Fruit fly (Drosophila melanogaster) whole organism, embryonic: ENCODE data around the gene CG43085.

Experiments used
- ATbp ChIP-seq: fragments of 200-800 bp; sonication (Bioruptor generic); optimal IDR thresholded peaks from 2 replicates; lab custom pipeline; 2017; ENCODE audit warnings: missing biosample characterization, mild to moderate bottlenecking, missing genetic modification characterization, missing genetic modification reagents
- Ada2b ChIP-seq: fragments of 200-800 bp; sonication (Bioruptor generic); IDR thresholded peaks from 2 replicates; pipeline ENCODE4 v1.3.6; 2022; ENCODE audit warnings: missing biosample characterization, missing genetic modification characterization
- Atf6 ChIP-seq: fragments of 200-800 bp; sonication (Bioruptor generic); IDR thresholded peaks from 2 replicates; pipeline ENCODE4 v1.3.6; 2022; ENCODE audit warnings: missing biosample characterization, missing genetic modification characterization
- CG10543 ChIP-seq: fragments of 200-800 bp; sonication (Bioruptor generic); optimal IDR thresholded peaks from 3 replicates; lab custom pipeline; 2017; ENCODE audit warnings: missing biosample characterization, mild to moderate bottlenecking, missing genetic modification characterization, moderate library complexity
- CG11560 ChIP-seq: fragments of 200-800 bp; sonication (Bioruptor generic); IDR thresholded peaks from 3 replicates; pipeline ENCODE4 v1.3.6; 2022; ENCODE audit warnings: missing biosample characterization, missing genetic modification characterization
- CG12299 ChIP-seq: fragments of 200-800 bp; sonication (Bioruptor generic); optimal IDR thresholded peaks from 2 replicates; lab custom pipeline; 2018; ENCODE audit warnings: missing biosample characterization, mild to moderate bottlenecking, missing genetic modification characterization
- CG12659 ChIP-seq: fragments of 200-800 bp; sonication (Bioruptor generic); optimal IDR thresholded peaks from 3 replicates; lab custom pipeline; 2017; ENCODE audit warnings: mild to moderate bottlenecking, missing biosample characterization, missing genetic modification reagents, missing genetic modification characterization
- CG14710 ChIP-seq: fragments of 200-800 bp; sonication (Bioruptor generic); optimal IDR thresholded peaks from 3 replicates; lab custom pipeline; 2019; ENCODE audit warnings: missing biosample characterization, mild to moderate bottlenecking, missing genetic modification characterization, moderate library complexity
- CG14965 ChIP-seq: fragments of 200-800 bp; sonication (Bioruptor generic); optimal IDR thresholded peaks from 2 replicates; lab custom pipeline; 2016; ENCODE audit warnings: missing biosample characterization, missing genetic modification characterization, borderline replicate concordance
- CG1529 ChIP-seq: fragments of 200-800 bp; sonication (Bioruptor generic); optimal IDR thresholded peaks from 3 replicates; lab custom pipeline; 2018; ENCODE audit warnings: missing biosample characterization, missing genetic modification characterization
- CG1792 ChIP-seq: fragments of 200-800 bp; sonication (Bioruptor generic); optimal IDR thresholded peaks from 2 replicates; lab custom pipeline; 2016; ENCODE audit warnings: missing biosample characterization, missing genetic modification characterization
- CG18764 ChIP-seq: fragments of 200-800 bp; sonication (Bioruptor generic); optimal IDR thresholded peaks from 3 replicates; lab custom pipeline; 2016; ENCODE audit warnings: missing biosample characterization, missing genetic modification characterization
- CG2120 ChIP-seq: fragments of 200-800 bp; sonication (Bioruptor generic); optimal IDR thresholded peaks from 3 replicates; lab custom pipeline; 2016; ENCODE audit warnings: missing biosample characterization, missing genetic modification characterization
- CG32772 ChIP-seq: fragments of 200-800 bp; sonication (Bioruptor generic); IDR thresholded peaks from 2 replicates; pipeline ENCODE4 v1.3.6; 2022; ENCODE audit warnings: missing biosample characterization, missing genetic modification characterization
- CG4328 ChIP-seq: fragments of 200-800 bp; sonication (Bioruptor generic); optimal IDR thresholded peaks from 3 replicates; lab custom pipeline; 2017; ENCODE audit warnings: missing biosample characterization, missing genetic modification reagents, missing genetic modification characterization
- CG4424 ChIP-seq: fragments of 200-800 bp; sonication (Bioruptor generic); optimal IDR thresholded peaks from 3 replicates; lab custom pipeline; 2016; ENCODE audit warnings: missing biosample characterization, missing genetic modification characterization
- CG4707 ChIP-seq: fragments of 200-800 bp; sonication (Bioruptor generic); optimal IDR thresholded peaks from 2 replicates; lab custom pipeline; 2018; ENCODE audit warnings: missing biosample characterization, mild to moderate bottlenecking, missing genetic modification characterization, moderate library complexity
- CG7357 ChIP-seq: fragments of 200-800 bp; sonication (Bioruptor generic); IDR thresholded peaks from 3 replicates; pipeline ENCODE4 v1.3.6; 2022; ENCODE audit warnings: missing biosample characterization, missing genetic modification characterization
- D19A ChIP-seq: fragments of 200-800 bp; optimal IDR thresholded peaks from 3 replicates; lab custom pipeline; 2019; ENCODE audit warnings: missing biosample characterization, mild to moderate bottlenecking, missing genetic modification characterization, moderate library complexity
- Dad ChIP-seq: fragments of 200-800 bp; sonication (Bioruptor generic); optimal IDR thresholded peaks from 3 replicates; lab custom pipeline; 2016; ENCODE audit warnings: missing biosample characterization, missing genetic modification characterization
- Doc2 ChIP-seq: fragments of 200-800 bp; sonication (Bioruptor generic); IDR thresholded peaks from 2 replicates; pipeline ENCODE4 v1.3.6; 2022; ENCODE audit warnings: missing biosample characterization, missing genetic modification characterization
- Gug ChIP-seq: fragments of 200-800 bp; sonication (Bioruptor generic); IDR thresholded peaks from 4 replicates; pipeline ENCODE4 v1.3.6; 2022; ENCODE audit warnings: missing biosample characterization, missing genetic modification characterization
- HLH54F ChIP-seq: fragments of 200-800 bp; sonication (Bioruptor generic); optimal IDR thresholded peaks from 3 replicates; lab custom pipeline; 2016; ENCODE audit warnings: missing biosample characterization, missing genetic modification characterization
- Lim3 ChIP-seq: fragments of 200-800 bp; sonication (Bioruptor generic); IDR thresholded peaks from 2 replicates; pipeline ENCODE4 v1.3.6; 2022; ENCODE audit warnings: missing biosample characterization, missing genetic modification characterization
- Mad ChIP-seq: fragments of 200-800 bp; sonication (Bioruptor generic); optimal IDR thresholded peaks from 2 replicates; lab custom pipeline; 2016; ENCODE audit warnings: missing biosample characterization, missing genetic modification characterization
- Mes4 ChIP-seq: fragments of 200-800 bp; sonication (Bioruptor generic); optimal IDR thresholded peaks from 2 replicates; lab custom pipeline; 2016; ENCODE audit warnings: missing biosample characterization, missing genetic modification characterization
- NC2β ChIP-seq: fragments of 200-800 bp; sonication (Bioruptor generic); optimal IDR thresholded peaks from 2 replicates; lab custom pipeline; 2016; ENCODE audit warnings: missing biosample characterization, missing genetic modification characterization
- Neu2 ChIP-seq: fragments of 200-800 bp; sonication (Bioruptor generic); optimal IDR thresholded peaks from 3 replicates; lab custom pipeline; 2016; ENCODE audit warnings: missing biosample characterization, missing genetic modification characterization, borderline replicate concordance
- NfI ChIP-seq: fragments of 200-800 bp; sonication (Bioruptor generic); optimal IDR thresholded peaks from 3 replicates; lab custom pipeline; 2018; ENCODE audit warnings: missing biosample characterization, mild to moderate bottlenecking, missing genetic modification characterization, moderate library complexity
- Oaz ChIP-seq: fragments of 200-800 bp; sonication (Bioruptor generic); IDR thresholded peaks from 2 replicates; pipeline ENCODE4 v1.3.6; 2022; ENCODE audit warnings: missing biosample characterization, missing genetic modification characterization
- Ravus ChIP-seq: fragments of 200-800 bp; sonication (Bioruptor generic); IDR thresholded peaks from 2 replicates; pipeline ENCODE4 v1.3.6; 2022; ENCODE audit warnings: missing biosample characterization, missing genetic modification characterization
- Rfx ChIP-seq: fragments of 200-800 bp; sonication (Bioruptor generic); IDR thresholded peaks from 2 replicates; pipeline ENCODE4 v1.3.6; 2022; ENCODE audit warnings: missing biosample characterization, missing genetic modification characterization
- Spps ChIP-seq: fragments of 200-800 bp; sonication (Bioruptor generic); optimal IDR thresholded peaks from 2 replicates; lab custom pipeline; 2018; ENCODE audit warnings: missing biosample characterization, mild to moderate bottlenecking, missing genetic modification characterization
- Sry-β ChIP-seq: fragments of 200-800 bp; sonication (Bioruptor generic); optimal IDR thresholded peaks from 2 replicates; lab custom pipeline; 2018; ENCODE audit warnings: missing biosample characterization, mild to moderate bottlenecking, missing genetic modification characterization, moderate library complexity
- br ChIP-seq: fragments of >200 bp; optimal IDR thresholded peaks from 2 replicates; lab custom pipeline; 2017
- cas ChIP-seq: fragments of 200-800 bp; sonication (Bioruptor generic); IDR thresholded peaks from 2 replicates; pipeline ENCODE4 v1.3.6; 2022; ENCODE audit warnings: missing biosample characterization, missing genetic modification characterization
- caup ChIP-seq: fragments of 200-800 bp; sonication (Bioruptor generic); optimal IDR thresholded peaks from 3 replicates; lab custom pipeline; 2017; ENCODE audit warnings: missing biosample characterization, mild to moderate bottlenecking, missing genetic modification characterization, moderate library complexity; ENCODE audit not compliant: severe bottlenecking
- crol ChIP-seq: fragments of 200-800 bp; sonication (Bioruptor generic); IDR thresholded peaks from 2 replicates; pipeline ENCODE4 v1.3.6; 2022; ENCODE audit warnings: missing biosample characterization, missing genetic modification characterization
- danr ChIP-seq: fragments of 200-800 bp; sonication (Bioruptor generic); IDR thresholded peaks from 2 replicates; pipeline ENCODE4 v1.3.6; 2022; ENCODE audit warnings: missing biosample characterization, missing genetic modification characterization
- dati ChIP-seq: fragments of 200-800 bp; sonication (Bioruptor generic); IDR thresholded peaks from 2 replicates; pipeline ENCODE4 v1.3.6; 2022; ENCODE audit warnings: missing biosample characterization, missing genetic modification characterization
- gce ChIP-seq: fragments of 200-800 bp; sonication (Bioruptor generic); IDR thresholded peaks from 3 replicates; pipeline ENCODE4 v1.3.6; 2022; ENCODE audit warnings: missing biosample characterization, missing genetic modification characterization
- gsb-n ChIP-seq: fragments of 200-800 bp; sonication (Bioruptor generic); optimal IDR thresholded peaks from 3 replicates; lab custom pipeline; 2018; ENCODE audit warnings: missing biosample characterization, mild to moderate bottlenecking, missing genetic modification characterization
- hbn ChIP-seq: fragments of 200-800 bp; sonication (Bioruptor generic); IDR thresholded peaks from 2 replicates; pipeline ENCODE4 v1.3.6; 2022; ENCODE audit warnings: missing biosample characterization, missing genetic modification characterization; ENCODE audit not compliant: partially characterized antibody
- prd ChIP-seq, 3 experiments: fragments of >200 bp in 2 of 3; fragments of 200-800 bp in 1 of 3; sonication (Bioruptor generic) in 1 of 3; optimal IDR thresholded peaks in 2 of 3; IDR thresholded peaks in 1 of 3; 2 replicates in 2 of 3; 3 replicates in 1 of 3; pipeline versions ENCODE4 v1.3.6 to Lab custom; 2017 to 2022; ENCODE audit warnings: missing biosample characterization in 1 of 3, missing genetic modification characterization in 1 of 3
- sens-2 ChIP-seq: fragments of 200-800 bp; sonication (Bioruptor generic); IDR thresholded peaks from 2 replicates; pipeline ENCODE4 v1.3.6; 2022; ENCODE audit warnings: missing biosample characterization, missing genetic modification characterization
- slbo ChIP-seq: fragments of 200-800 bp; sonication (Bioruptor generic); IDR thresholded peaks from 2 replicates; pipeline ENCODE4 v1.3.6; 2022; ENCODE audit warnings: missing biosample characterization, missing genetic modification characterization
- sr ChIP-seq: fragments of 200-800 bp; sonication (Bioruptor generic); IDR thresholded peaks from 3 replicates; pipeline ENCODE4 v1.3.6; 2022; ENCODE audit warnings: missing biosample characterization, missing genetic modification characterization
- vfl ChIP-seq: fragments of 200-800 bp; sonication (Bioruptor generic); optimal IDR thresholded peaks from 2 replicates; lab custom pipeline; 2016; ENCODE audit warnings: missing biosample characterization, missing genetic modification characterization
- vvl ChIP-seq: fragments of 200-800 bp; sonication (Bioruptor generic); IDR thresholded peaks from 2 replicates; pipeline ENCODE4 v1.3.6; 2022; ENCODE audit warnings: missing biosample characterization, missing genetic modification characterization
- yki ChIP-seq: fragments of >200 bp; optimal IDR thresholded peaks from 3 replicates; lab custom pipeline; 2018

Gene CG43085

DNA sequence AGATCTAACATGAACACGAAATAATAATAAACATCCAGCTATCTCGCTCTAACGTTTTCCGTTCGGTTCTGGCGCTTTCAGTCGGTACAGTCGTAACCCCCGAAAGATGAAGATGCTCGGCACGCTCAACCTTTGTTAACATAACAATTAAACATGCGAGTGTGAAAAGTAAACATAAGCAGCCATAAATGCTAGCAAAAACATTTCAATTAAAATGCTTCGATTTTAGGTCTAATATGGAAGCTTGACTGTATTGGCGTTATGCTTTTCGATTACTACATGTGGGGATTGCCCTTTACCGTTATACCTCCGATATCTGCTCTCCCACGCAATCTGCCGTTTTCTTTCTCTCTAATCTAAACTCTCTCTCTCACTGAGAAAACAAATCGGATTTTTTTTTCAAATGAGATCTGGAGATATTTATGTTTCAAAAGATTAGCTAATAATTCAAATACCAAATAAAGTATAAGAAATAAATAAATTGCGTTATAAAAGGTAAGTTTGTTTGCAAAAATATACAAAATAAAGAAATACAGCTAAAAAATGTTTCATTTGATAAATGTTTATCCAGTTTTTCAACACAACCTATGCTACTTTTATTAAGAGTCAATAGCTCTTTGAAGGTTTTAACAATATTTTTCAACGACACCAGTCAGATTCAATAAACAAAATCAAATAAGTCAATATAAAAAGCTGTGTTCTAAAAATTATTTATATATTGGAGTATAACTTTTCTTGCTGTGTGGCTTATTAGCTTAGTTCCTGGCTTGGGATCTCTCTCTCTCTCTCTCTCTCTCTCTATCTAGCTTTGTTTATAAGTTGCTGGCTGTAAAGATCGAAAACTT, 12.1 kb upstream of the CG43085 start (continued):
- TF ChIP-seq sens-2 (peak; percentile 81), Mad (GFP tag; lab: Kevin White, UChicago) (peak; percentile 77), Rfx (GFP tag; lab: Robert Waterston, UW) (peak; percentile 98), CG7357 (peak; percentile 75), Neu2 (peak; percentile 39), NC2β (GFP tag; lab: Kevin White, UChicago) (peak; percentile 84), caup (GFP tag; lab: Kevin White, UChicago) (peak; percentile 91), dati (GFP tag; lab: Robert Waterston, UW) (peak; percentile 76), CG12299 (tag; lab: Kevin White, UChicago) (peak; percentile 62), cas (GFP tag; lab: Robert Waterston, UW) (peak; percentile 85), NfI (GFP tag; lab: Kevin White, UChicago) (peak; percentile 90), CG1792 (GFP tag; lab: Kevin White, UChicago) (peak; percentile 77), yki (lab: Kevin White, UChicago) (no peak), gce (GFP tag; lab: Robert Waterston, UW) (peak; percentile 89), HLH54F (GFP tag; lab: Kevin White, UChicago) (peak; percentile 94), br (lab: Kevin White, UChicago) (no peak), slbo (GFP tag; lab: Robert Waterston, UW) (peak; percentile 98), Ada2b (peak; percentile 91), Gug (GFP tag; lab: Robert Waterston, UW) (peak; percentile 96), crol (GFP tag; lab: Robert Waterston, UW) (0 out of 2 replicates have a peak, but pooled peaks have one; percentile 27), Mes4 (peak; percentile 69), sr (GFP tag; lab: Robert Waterston, UW) (peak; percentile 90), D19A (tag; lab: Kevin White, UChicago) (peak; percentile 64), Sry-β (GFP tag; lab: Kevin White, UChicago) (no peak), vfl (peak; percentile 89), gsb-n (tag; lab: Kevin White, UChicago) (peak; percentile 85), Spps (tag; lab: Kevin White, UChicago) (peak; percentile 63), CG14710 (tag; lab: Kevin White, UChicago) (peak; percentile 50), CG4424 (peak; percentile 74), CG4328 (no peak), Doc2 (GFP tag; lab: Robert Waterston, UW) (peak; percentile 78; the same call in 1 of the 2 replicates), CG1529 (GFP tag; lab: Kevin White, UChicago) (peak; percentile 73), CG2120 (GFP tag; lab: Kevin White, UChicago) (peak; percentile 98), CG4707 (GFP tag; lab: Kevin White, UChicago) (peak; percentile 70), CG11560 (peak; percentile 82), Lim3 (GFP tag; lab: Robert Waterston, UW) (peak; percentile 74; the same call in 1 of the 2 replicates), Atf6 (GFP tag; lab: Robert Waterston, UW) (peak; percentile 93), ATbp (GFP tag; lab: Kevin White, UChicago) (peak; percentile 88), CG14965 (GFP tag; lab: Kevin White, UChicago) (peak; percentile 69), CG18764 (GFP tag; lab: Kevin White, UChicago) (peak; percentile 68), CG32772 (peak; percentile 92), Oaz (GFP tag; lab: Robert Waterston, UW) (peak; percentile 77), Dad (GFP tag; lab: Kevin White, UChicago) (peak; percentile 78), prd (optimal IDR thresholded peaks at IDR 0.05; lab: Kevin White, UChicago) (no peak), prd (GFP tag; IDR thresholded peaks at IDR 0.05; lab: Robert Waterston, UW) (peak; percentile 94), CG10543 (peak; percentile 80), hbn (GFP tag; lab: Robert Waterston, UW) (no peak), CG12659 (GFP tag; lab: Kevin White, UChicago) (peak; percentile 86), danr (GFP tag; lab: Robert Waterston, UW) (peak; percentile 83), Ravus (GFP tag; lab: Robert Waterston, UW) (peak; percentile 77), vvl (GFP tag; lab: Robert Waterston, UW) (peak; percentile 96)
